Fruit fly (Drosophila melanogaster) whole organism, prepupa: ENCODE measurements around the gene Cbl.

ENCODE experiments used
- CG11294 ChIP-seq: fragments of 200-800 bp; sonication (Bioruptor generic); IDR thresholded peaks from 2 replicates; pipeline ENCODE4 v1.3.6; 2022; ENCODE audit warnings: missing biosample characterization, missing genetic modification characterization
- CG3032 ChIP-seq: fragments of 200-800 bp; optimal IDR thresholded peaks from 2 replicates; lab custom pipeline; 2019; ENCODE audit warnings: missing biosample characterization, mild to moderate bottlenecking, missing genetic modification characterization, moderate library complexity
- Eip78C ChIP-seq: fragments of 200-800 bp; sonication (Bioruptor generic); peaks from one replicate; lab custom pipeline; 2016; ENCODE audit warnings: missing biosample characterization, missing genetic modification characterization
- Gug ChIP-seq: fragments of 200-800 bp; sonication (Bioruptor generic); IDR thresholded peaks from 2 replicates; pipeline ENCODE4 v1.3.6; 2022; ENCODE audit warnings: missing biosample characterization, missing genetic modification characterization
- Hr4 ChIP-seq: fragments of 200-800 bp; sonication (Bioruptor generic); optimal IDR thresholded peaks from 3 replicates; lab custom pipeline; 2016; ENCODE audit warnings: missing biosample characterization, missing genetic modification characterization
- eg ChIP-seq: fragments of 200-800 bp; sonication (Bioruptor generic); IDR thresholded peaks from 3 replicates; pipeline ENCODE4 v1.3.6; 2022; ENCODE audit warnings: missing biosample characterization, missing genetic modification characterization
- fd85E ChIP-seq: fragments of 200-800 bp; sonication (Bioruptor generic); optimal IDR thresholded peaks from 3 replicates; lab custom pipeline; 2016; ENCODE audit warnings: missing biosample characterization, missing genetic modification characterization
- fkh ChIP-seq: fragments of 200-800 bp; sonication (Bioruptor generic); optimal IDR thresholded peaks from 3 replicates; lab custom pipeline; 2017; ENCODE audit warnings: missing biosample characterization, mild to moderate bottlenecking, missing genetic modification characterization, moderate library complexity
- pdm3 ChIP-seq: fragments of 200-800 bp; sonication (Bioruptor generic); optimal IDR thresholded peaks from 3 replicates; lab custom pipeline; 2016; ENCODE audit warnings: missing biosample characterization, missing genetic modification characterization
- salr ChIP-seq, 2 experiments: fragments of 200-800 bp; sonication (Bioruptor generic); optimal IDR thresholded peaks; 3 replicates each; lab custom pipeline; 2016 to 2018; ENCODE audit warnings: missing biosample characterization in 2 of 2, missing genetic modification characterization in 2 of 2, mild to moderate bottlenecking in 1 of 2

DNA sequence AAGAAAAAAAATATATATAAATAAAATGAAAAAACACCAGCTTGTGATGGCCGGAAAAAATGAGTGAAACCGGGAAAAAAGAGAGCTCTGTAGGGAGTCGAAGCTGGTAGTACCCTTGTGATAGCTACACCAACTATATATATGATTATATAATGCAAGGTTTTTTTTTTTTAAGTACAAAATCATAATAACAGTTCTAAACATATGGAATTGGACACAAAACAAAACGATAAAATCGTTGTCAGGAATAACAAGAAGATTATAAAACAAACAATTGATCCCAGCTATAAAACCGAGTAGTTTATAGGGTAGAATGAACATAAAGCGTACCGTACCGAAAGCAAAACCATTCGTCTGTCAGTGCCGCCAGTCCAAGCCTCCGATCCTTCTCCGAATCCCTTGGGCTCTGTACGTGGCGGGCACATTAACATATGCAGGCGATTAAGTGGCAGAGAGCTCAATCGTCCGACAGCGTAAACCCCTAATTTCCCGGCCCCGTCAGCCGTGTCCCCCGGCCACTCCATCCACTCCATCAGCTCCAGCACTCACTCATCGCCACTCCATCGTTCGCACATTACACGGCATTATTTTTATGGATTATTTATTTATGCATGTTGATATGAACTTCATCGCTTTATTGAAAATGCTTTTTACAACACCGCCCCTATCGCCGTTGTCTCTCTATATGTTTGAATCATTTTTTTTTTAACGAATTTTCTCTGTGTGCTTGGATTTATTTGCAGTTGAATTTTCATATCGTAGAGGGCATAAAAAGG lies 36.7 kb downstream of the Cbl start:
- TF ChIP-seq pdm3: peak; percentile 0
- TF ChIP-seq Gug (GFP tag; lab: Robert Waterston, UW): 0 out of 2 replicates have a peak, but pooled peaks have one; percentile 9
- TF ChIP-seq Hr4 (GFP tag; lab: Kevin White, UChicago): no peak
- TF ChIP-seq CG3032 (tag; lab: Kevin White, UChicago): peak; percentile 15
- TF ChIP-seq CG11294 (GFP tag; lab: Robert Waterston, UW): no peak
- no peak for TF ChIP-seq fd85E
- TF ChIP-seq fkh (GFP tag; lab: Kevin White, UChicago): no peak
- peak; percentile 93 for TF ChIP-seq Eip78C (GFP tag; lab: Kevin White, UChicago)
- TF ChIP-seq eg (GFP tag; lab: Robert Waterston, UW): no peak
- TF ChIP-seq salr (GFP tag; optimal IDR thresholded peaks at IDR 0.05; lab: Kevin White, UChicago): no peak
